Fruit fly (Drosophila melanogaster): ENCODE data around the gene CG10479.

The CG10479 gene

dm6 chr3L:5926015-5926988, 49.5 kb downstream of the CG10479 start (continued):
- TF ChIP-seq ase (GFP tag; IDR thresholded peaks at IDR 0.05) = 0 out of 3 replicates have a peak, but pooled peaks have one; percentile 20
- no peak for TF ChIP-seq CG8290 (GFP tag; optimal IDR thresholded peaks at IDR 0.05)
- TF ChIP-seq CG8290 (tag; optimal IDR thresholded peaks at IDR 0.05) = no peak
- TF ChIP-seq CG9817 (tag; optimal IDR thresholded peaks at IDR 0.05) = peak; percentile 2
- peak; percentile 22 for TF ChIP-seq Dek (tag; optimal IDR thresholded peaks at IDR 0.05)
- TF ChIP-seq CG17328 (GFP tag; IDR thresholded peaks at IDR 0.05) = peak; percentile 61
- peak; percentile 38 for TF ChIP-seq CG15601 (tag; optimal IDR thresholded peaks at IDR 0.05)
- no peak for TF ChIP-seq CG12155 (GFP tag; optimal IDR thresholded peaks at IDR 0.05)
- TF ChIP-seq CG15011 (GFP tag; optimal IDR thresholded peaks at IDR 0.05) = no peak
- no peak for TF ChIP-seq zfh2 (GFP tag; optimal IDR thresholded peaks at IDR 0.05)
- TF ChIP-seq MBD-R2 (GFP tag; IDR thresholded peaks at IDR 0.05) = peak; percentile 11; the same call in 1 of the 2 replicates
- TF ChIP-seq phol (tag; optimal IDR thresholded peaks at IDR 0.05) = peak; percentile 33
- TF ChIP-seq CG8924 (tag; optimal IDR thresholded peaks at IDR 0.05) = peak; percentile 55
- TF ChIP-seq zf30C (GFP tag; optimal IDR thresholded peaks at IDR 0.05) = peak; percentile 15
- no peak for TF ChIP-seq Max (GFP tag; optimal IDR thresholded peaks at IDR 0.05)
- TF ChIP-seq Abd-B (GFP tag; optimal IDR thresholded peaks at IDR 0.05) = peak; percentile 1
- no peak for TF ChIP-seq CG32532 (GFP tag; IDR thresholded peaks at IDR 0.05)
- TF ChIP-seq CG10366 (GFP tag; IDR thresholded peaks at IDR 0.05) = peak; percentile 44
- TF ChIP-seq trh (GFP tag; optimal IDR thresholded peaks at IDR 0.05) = no peak
- no peak for TF ChIP-seq zen2 (GFP tag; IDR thresholded peaks at IDR 0.05; ENCODE audit: partially characterized antibody)
- no peak for TF ChIP-seq CG13123 (GFP tag; optimal IDR thresholded peaks at IDR 0.05)
- peak; percentile 17 for TF ChIP-seq D19A (tag; optimal IDR thresholded peaks at IDR 0.05)
- no peak for TF ChIP-seq vfl (GFP tag; optimal IDR thresholded peaks at IDR 0.05)
- no peak for TF ChIP-seq Awh (GFP tag; IDR thresholded peaks at IDR 0.05)
- TF ChIP-seq Dip2 (GFP tag; IDR thresholded peaks at IDR 0.05) = no peak
- peak; percentile 41 for TF ChIP-seq CG12219 (GFP tag; optimal IDR thresholded peaks at IDR 0.05)
- TF ChIP-seq prd (optimal IDR thresholded peaks at IDR 0.05) = no peak
- TF ChIP-seq prd (GFP tag; IDR thresholded peaks at IDR 0.05) = peak; percentile 40; the same call in 2 of the 3 replicates
- TF ChIP-seq C15 (GFP tag; IDR thresholded peaks at IDR 0.05) = no peak
- peak; percentile 30 for TF ChIP-seq CG1602 (GFP tag; optimal IDR thresholded peaks at IDR 0.05)
- TF ChIP-seq hth (optimal IDR thresholded peaks at IDR 0.05) = no peak
- no peak for TF ChIP-seq CG7928 (GFP tag; optimal IDR thresholded peaks at IDR 0.05)
- TF ChIP-seq hkb (optimal IDR thresholded peaks at IDR 0.05) = no peak
- TF ChIP-seq hkb (GFP tag; IDR thresholded peaks at IDR 0.05) = peak; percentile 63
- no peak for TF ChIP-seq CG15696 (tag; optimal IDR thresholded peaks at IDR 0.05)
- TF ChIP-seq CG17359 (tag; optimal IDR thresholded peaks at IDR 0.05) = peak; percentile 77
- TF ChIP-seq CG6854 (GFP tag; optimal IDR thresholded peaks at IDR 0.05) = no peak
- TF ChIP-seq CG8359 (GFP tag; optimal IDR thresholded peaks at IDR 0.05; ENCODE audit: borderline replicate concordance) = no peak
- TF ChIP-seq slp2 (GFP tag; optimal IDR thresholded peaks at IDR 0.05) = no peak
- TF ChIP-seq Ets97D (GFP tag; optimal IDR thresholded peaks at IDR 0.05) = no peak
- peak; percentile 13 for TF ChIP-seq gcm (GFP tag; optimal IDR thresholded peaks at IDR 0.05)
- TF ChIP-seq Xbp1 (GFP tag; optimal IDR thresholded peaks at IDR 0.05) = peak; percentile 57
- peak; percentile 40 for TF ChIP-seq CG12659 (GFP tag; optimal IDR thresholded peaks at IDR 0.05)
- TF ChIP-seq CG12769 (tag; optimal IDR thresholded peaks at IDR 0.05) = peak; percentile 35
- TF ChIP-seq CG8478 (optimal IDR thresholded peaks at IDR 0.05) = peak; percentile 34
- TF ChIP-seq Pdp1 (GFP tag; optimal IDR thresholded peaks at IDR 0.05) = peak; percentile 19 to 34
- no peak for TF ChIP-seq ash1 (GFP tag; optimal IDR thresholded peaks at IDR 0.05)
- peak in 1 of 2 experiments; percentile 60 for TF ChIP-seq crp (GFP tag; optimal IDR thresholded peaks at IDR 0.05)
- no peak for TF ChIP-seq Fer2 (tag; optimal IDR thresholded peaks at IDR 0.05)
- TF ChIP-seq crol (GFP tag; IDR thresholded peaks at IDR 0.05) = no peak

Data from whole organism, embryonic.